Worm (Caenorhabditis elegans) whole organism, L2 larva: ENCODE data around the gene B0035.21.

ENCODE experiments used
- C34F6.9 ChIP-seq: fragments of 150-350 bp; optimal IDR thresholded peaks from 2 replicates; lab custom pipeline; 2014; ENCODE audit warnings: missing biosample characterization, missing genetic modification characterization
- R02D3.7 ChIP-seq: fragments of 150-350 bp; optimal IDR thresholded peaks from 2 replicates; lab custom pipeline; 2014; ENCODE audit warnings: missing biosample characterization, missing genetic modification characterization
- ama-1 ChIP-seq: fragments of 150-350 bp; optimal IDR thresholded peaks from 2 replicates; lab custom pipeline; 2018; ENCODE audit warnings: inconsistent platforms
- blmp-1 ChIP-seq: sonication (generic microtip); optimal IDR thresholded peaks from 2 replicates; lab custom pipeline; 2017; ENCODE audit warnings: missing genetic modification characterization, mild to moderate bottlenecking, missing compliant biosample characterization, antibody characterized with exemption, moderate library complexity; ENCODE audit not compliant: insufficient read depth
- ceh-16 ChIP-seq: fragments of 150-350 bp; optimal IDR thresholded peaks from 2 replicates; lab custom pipeline; 2014; ENCODE audit warnings: missing biosample characterization, missing genetic modification characterization
- ceh-82 ChIP-seq: fragments of 150-350 bp; optimal IDR thresholded peaks from 2 replicates; lab custom pipeline; 2014; ENCODE audit warnings: missing biosample characterization, missing genetic modification characterization
- crh-2 ChIP-seq: sonication (generic microtip); optimal IDR thresholded peaks from 2 replicates; lab custom pipeline; 2017; ENCODE audit warnings: missing biosample characterization, missing genetic modification characterization
- dmd-4 ChIP-seq: sonication (generic microtip); optimal IDR thresholded peaks from 2 replicates; lab custom pipeline; 2017; ENCODE audit warnings: missing biosample characterization, missing genetic modification characterization
- elt-3 ChIP-seq: sonication (generic microtip); optimal IDR thresholded peaks from 2 replicates; lab custom pipeline; 2017; ENCODE audit warnings: missing biosample characterization, missing genetic modification characterization
- fos-1 ChIP-seq: fragments of 150-350 bp; optimal IDR thresholded peaks from 2 replicates; lab custom pipeline; 2014; ENCODE audit warnings: missing biosample characterization, missing genetic modification characterization
- gmeb-1 ChIP-seq: fragments of 150-350 bp; optimal IDR thresholded peaks from 2 replicates; lab custom pipeline; 2014; ENCODE audit warnings: missing biosample characterization, missing genetic modification characterization
- lin-13 ChIP-seq: fragments of 150-350 bp; optimal IDR thresholded peaks from 2 replicates; lab custom pipeline; 2014; ENCODE audit warnings: missing biosample characterization, missing genetic modification reagents, missing genetic modification characterization
- lin-39 ChIP-seq: fragments of 150-350 bp; optimal IDR thresholded peaks from 2 replicates; lab custom pipeline; 2014; ENCODE audit warnings: missing biosample characterization, missing genetic modification reagents, missing genetic modification characterization
- lsy-2 ChIP-seq, 2 experiments: fragments of 150-350 bp in 1 of 2; sonication (generic microtip) in 1 of 2; optimal IDR thresholded peaks; 2 replicates each; lab custom pipeline; 2014 to 2017; ENCODE audit warnings: missing biosample characterization in 2 of 2, missing genetic modification characterization in 2 of 2
- mab-5 ChIP-seq: fragments of 150-350 bp; optimal IDR thresholded peaks from 2 replicates; lab custom pipeline; 2014; ENCODE audit warnings: missing biosample characterization, missing genetic modification characterization
- mbf-1 ChIP-seq: sonication (generic microtip); optimal IDR thresholded peaks from 2 replicates; lab custom pipeline; 2017; ENCODE audit warnings: missing biosample characterization, missing genetic modification characterization
- nhr-10 ChIP-seq: sonication (generic microtip); optimal IDR thresholded peaks from 2 replicates; lab custom pipeline; 2017; ENCODE audit warnings: missing biosample characterization, missing genetic modification characterization
- nhr-11 ChIP-seq: fragments of 150-350 bp; optimal IDR thresholded peaks from 2 replicates; lab custom pipeline; 2014; ENCODE audit warnings: missing biosample characterization, missing genetic modification characterization
- nhr-12 ChIP-seq: fragments of 150-350 bp; optimal IDR thresholded peaks from 2 replicates; lab custom pipeline; 2014; ENCODE audit warnings: missing biosample characterization, missing genetic modification characterization
- nhr-129 ChIP-seq: fragments of 150-350 bp; optimal IDR thresholded peaks from 2 replicates; lab custom pipeline; 2014; ENCODE audit warnings: missing biosample characterization, missing genetic modification characterization
- nhr-21 ChIP-seq: fragments of 150-350 bp; optimal IDR thresholded peaks from 2 replicates; lab custom pipeline; 2014; ENCODE audit warnings: missing biosample characterization, missing genetic modification characterization
- nhr-23 ChIP-seq: fragments of 150-350 bp; optimal IDR thresholded peaks from 2 replicates; lab custom pipeline; 2014; ENCODE audit warnings: missing biosample characterization, missing genetic modification reagents, missing genetic modification characterization
- nhr-25 ChIP-seq: fragments of 150-350 bp; sonication (generic microtip); optimal IDR thresholded peaks from 3 replicates; lab custom pipeline; 2014; ENCODE audit warnings: missing biosample characterization, missing genetic modification characterization
- nhr-77 ChIP-seq: fragments of 150-350 bp; optimal IDR thresholded peaks from 2 replicates; lab custom pipeline; 2014; ENCODE audit warnings: missing biosample characterization, missing genetic modification characterization
- peb-1 ChIP-seq: fragments of 150-350 bp; optimal IDR thresholded peaks from 2 replicates; lab custom pipeline; 2014; ENCODE audit warnings: missing biosample characterization, missing genetic modification characterization
- skn-1 ChIP-seq: sonication (generic microtip); optimal IDR thresholded peaks from 2 replicates; lab custom pipeline; 2017; ENCODE audit warnings: missing biosample characterization, missing genetic modification characterization
- sma-3 ChIP-seq: sonication (generic microtip); optimal IDR thresholded peaks from 2 replicates; lab custom pipeline; 2016; ENCODE audit warnings: missing genetic modification reagents, missing genetic modification characterization, missing compliant biosample characterization
- sma-9 ChIP-seq, 2 experiments: fragments of 150-350 bp in 1 of 2; sonication (generic microtip) in 1 of 2; optimal IDR thresholded peaks; 2 replicates each; lab custom pipeline; 2014 to 2016; ENCODE audit warnings: missing genetic modification characterization in 2 of 2, mild to moderate bottlenecking in 1 of 2, missing biosample characterization in 1 of 2, missing compliant biosample characterization in 1 of 2, missing genetic modification reagents in 1 of 2, moderate library complexity in 1 of 2
- snpc-4 ChIP-seq: fragments of 150-350 bp; optimal IDR thresholded peaks from 2 replicates; lab custom pipeline; 2014; ENCODE audit warnings: missing biosample characterization, missing genetic modification characterization
- unc-39 ChIP-seq: fragments of 150-350 bp; optimal IDR thresholded peaks from 2 replicates; lab custom pipeline; 2014; ENCODE audit warnings: missing biosample characterization, missing genetic modification characterization
- unc-55 ChIP-seq: fragments of 150-350 bp; sonication (generic microtip); optimal IDR thresholded peaks from 3 replicates; lab custom pipeline; 2014; ENCODE audit warnings: missing biosample characterization, missing genetic modification reagents, missing genetic modification characterization
- zag-1 ChIP-seq: fragments of 150-350 bp; optimal IDR thresholded peaks from 2 replicates; lab custom pipeline; 2014; ENCODE audit warnings: missing biosample characterization, missing genetic modification characterization
- ztf-1 ChIP-seq: fragments of 200-800 bp; sonication (Bioruptor generic); conservative IDR thresholded peaks from 2 replicates; pipeline ENCODE4 v1.3.6; 2022; ENCODE audit warnings: missing genetic modification characterization, missing compliant biosample characterization

Gene B0035.21

DNA sequence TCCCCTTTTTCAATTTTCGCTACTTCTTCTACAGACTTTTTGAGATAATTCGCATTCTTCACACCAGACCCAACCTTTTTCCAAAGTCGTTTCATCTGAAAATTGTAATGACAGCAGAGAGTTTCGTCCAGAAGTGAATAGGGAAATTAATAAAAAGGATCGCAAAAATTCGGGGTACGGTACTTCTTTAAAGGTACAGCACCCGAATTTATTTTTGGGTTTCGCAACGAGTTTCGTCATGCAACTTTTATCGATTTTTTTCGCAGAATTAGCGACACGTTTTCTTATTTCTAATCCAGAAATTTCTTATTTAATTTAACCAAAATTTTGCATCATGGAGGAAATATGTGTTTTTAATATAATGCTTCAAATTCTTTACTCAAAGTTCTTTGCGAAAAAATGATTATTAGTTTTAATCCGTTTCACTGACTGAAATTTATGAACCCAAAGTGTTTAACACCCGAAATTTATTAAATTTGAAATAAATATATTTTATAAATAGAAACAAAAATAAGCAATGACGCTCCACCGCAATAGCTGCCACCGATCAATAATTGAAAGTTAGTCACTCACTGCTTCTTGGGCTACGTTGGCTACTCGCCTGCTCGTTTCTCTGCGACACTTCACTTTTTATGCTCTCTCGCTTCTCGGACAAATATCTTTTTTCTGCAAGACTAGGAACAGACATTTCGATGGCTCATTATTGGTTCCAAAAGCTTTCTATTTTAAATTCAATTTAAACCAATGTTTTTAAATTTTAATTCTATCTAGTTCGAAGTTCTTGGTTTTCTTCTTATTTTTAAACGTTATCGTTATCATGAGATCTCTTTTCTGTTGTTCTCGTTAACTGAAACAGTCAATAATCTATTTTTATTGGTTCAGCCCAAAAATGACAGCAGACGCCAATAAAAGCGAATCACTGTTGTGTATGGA, 28.6 kb upstream of the B0035.21 start, which contains the start of the genes B0035.15 and dnj-1 (continued):
- TF ChIP-seq lin-39 (tag; lab: Kevin White, UChicago) (no peak), dmd-4 (tag; lab: Kevin White, UChicago) (no peak), C34F6.9 (tag; lab: Kevin White, UChicago) (peak; percentile 78), sma-3 (GFP tag; lab: Kevin White, UChicago) (no peak), nhr-23 (tag; lab: Kevin White, UChicago) (no peak), nhr-129 (peak; percentile 8), mbf-1 (tag; lab: Kevin White, UChicago) (no peak), crh-2 (tag; lab: Kevin White, UChicago) (peak; percentile 43)

DNA sequence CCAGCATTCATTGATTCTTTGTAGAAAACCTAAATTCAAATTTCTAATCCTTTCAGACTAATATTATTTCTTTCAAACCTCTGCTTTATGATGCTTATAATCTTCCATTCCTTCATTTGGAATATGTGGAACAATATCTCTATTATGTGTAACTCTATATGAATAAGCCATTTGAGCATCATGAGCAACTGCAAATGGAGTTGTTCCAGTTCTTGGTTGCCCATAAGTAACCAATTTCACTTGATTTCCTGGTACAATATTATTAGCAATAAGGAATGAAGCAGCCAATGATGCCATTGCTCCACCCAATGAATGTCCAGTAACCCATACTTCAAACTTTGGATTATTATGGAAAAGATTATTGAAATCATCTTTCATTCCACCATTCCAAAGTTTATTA, 22.1 kb upstream of the B0035.21 start:
- TF ChIP-seq nhr-12 (tag; lab: Kevin White, UChicago), result no peak
- no peak for TF ChIP-seq C34F6.9 (tag; lab: Kevin White, UChicago)
- TF ChIP-seq elt-3 (tag; lab: Kevin White, UChicago), result no peak
- TF ChIP-seq skn-1 (tag; lab: Kevin White, UChicago), result no peak
- TF ChIP-seq nhr-77 (tag; lab: Kevin White, UChicago), result no peak
- no peak for TF ChIP-seq peb-1 (tag; lab: Kevin White, UChicago)
- TF ChIP-seq lin-39 (tag; lab: Kevin White, UChicago), result no peak
- TF ChIP-seq nhr-11 (tag; lab: Kevin White, UChicago), result no peak
- no peak for TF ChIP-seq ama-1 (lab: Kevin White, UChicago)
- no peak for TF ChIP-seq mbf-1 (tag; lab: Kevin White, UChicago)
- TF ChIP-seq lsy-2 (tag; optimal IDR thresholded peaks at IDR 0.05; lab: Kevin White, UChicago), result no peak
- TF ChIP-seq ceh-82 (tag; lab: Kevin White, UChicago), result no peak
- TF ChIP-seq nhr-21 (tag; lab: Kevin White, UChicago), result no peak
- TF ChIP-seq nhr-25 (tag; lab: Kevin White, UChicago), result no peak
- no peak for TF ChIP-seq snpc-4 (tag; lab: Kevin White, UChicago)

DNA sequence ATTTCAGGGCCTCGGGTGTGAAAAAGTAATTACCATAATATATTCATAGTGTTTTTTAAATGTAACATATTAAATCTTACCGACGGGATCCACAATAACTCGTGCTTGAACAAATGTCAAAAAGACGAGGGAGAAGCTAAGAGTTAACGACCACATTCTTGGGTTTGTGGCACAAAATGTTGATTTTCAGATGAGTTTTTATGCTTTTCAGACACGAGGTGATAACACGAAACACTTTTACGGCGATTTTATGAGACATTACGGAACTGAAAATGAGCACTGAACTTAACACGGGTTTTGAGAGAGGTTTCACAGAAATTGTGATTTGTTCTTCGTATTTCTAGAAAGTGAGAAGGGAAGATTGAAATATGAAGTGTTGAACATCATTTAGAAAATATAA, 20.5 kb upstream of the B0035.21 start, which contains the start of gene B0035.13:
Gene B0035.13, minus strand, starts transcription at position 173 of the 400 bp plus-strand sequence.
- TF ChIP-seq unc-39 (tag; lab: Kevin White, UChicago) (no peak), unc-55 (GFP tag; lab: Kevin White, UChicago) (no peak), gmeb-1 (no peak), R02D3.7 (tag; lab: Kevin White, UChicago) (no peak), lin-13 (GFP tag; lab: Kevin White, UChicago) (no peak), fos-1 (tag; lab: Kevin White, UChicago) (peak; percentile 10), snpc-4 (tag; lab: Kevin White, UChicago) (no peak), blmp-1 (no peak), ceh-16 (no peak)

DNA sequence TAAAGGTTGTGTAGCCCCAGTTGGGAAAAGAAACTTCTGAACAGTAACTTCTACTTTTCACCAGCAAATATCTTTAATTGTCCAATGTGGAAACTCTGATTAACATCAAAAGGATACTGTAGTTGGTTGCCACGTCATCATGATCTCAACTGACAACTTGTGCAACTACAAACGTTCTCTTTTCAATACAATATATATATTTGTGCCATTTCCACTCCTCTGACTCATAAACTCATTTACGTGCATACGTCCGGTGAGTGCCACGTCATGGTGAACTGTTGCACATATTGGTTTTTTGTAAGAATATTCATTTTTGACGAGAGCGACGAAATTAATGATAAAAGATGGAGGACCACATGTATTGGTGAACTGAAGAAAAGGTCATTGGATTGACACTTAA, 19.3 kb upstream of the B0035.21 start:
- no peak for TF ChIP-seq snpc-4 (tag; lab: Kevin White, UChicago)
- no peak for TF ChIP-seq zag-1 (tag; lab: Kevin White, UChicago)
- TF ChIP-seq sma-3 (GFP tag; lab: Kevin White, UChicago), result no peak
- no peak for TF ChIP-seq ztf-1
- no peak for TF ChIP-seq ceh-82 (tag; lab: Kevin White, UChicago)
- TF ChIP-seq nhr-12 (tag; lab: Kevin White, UChicago), result no peak
- no peak for TF ChIP-seq sma-9 (GFP tag; optimal IDR thresholded peaks at IDR 0.05; lab: Kevin White, UChicago)
- no peak for TF ChIP-seq sma-9 (tag; optimal IDR thresholded peaks at IDR 0.05; lab: Kevin White, UChicago)
- TF ChIP-seq blmp-1, result no peak
- no peak for TF ChIP-seq nhr-10 (tag; lab: Kevin White, UChicago)
- TF ChIP-seq crh-2 (tag; lab: Kevin White, UChicago), result no peak
- TF ChIP-seq mab-5 (tag; lab: Kevin White, UChicago), result no peak
- no peak for TF ChIP-seq peb-1 (tag; lab: Kevin White, UChicago)
- no peak for TF ChIP-seq dmd-4 (tag; lab: Kevin White, UChicago)
- no peak for TF ChIP-seq nhr-25 (tag; lab: Kevin White, UChicago)
- TF ChIP-seq nhr-23 (tag; lab: Kevin White, UChicago), result no peak
- TF ChIP-seq, all 48 proteins: peak for 0
